Comparison of ENCODE assay signal across 3 fruit fly cellular contexts in the genomic region with DNA sequence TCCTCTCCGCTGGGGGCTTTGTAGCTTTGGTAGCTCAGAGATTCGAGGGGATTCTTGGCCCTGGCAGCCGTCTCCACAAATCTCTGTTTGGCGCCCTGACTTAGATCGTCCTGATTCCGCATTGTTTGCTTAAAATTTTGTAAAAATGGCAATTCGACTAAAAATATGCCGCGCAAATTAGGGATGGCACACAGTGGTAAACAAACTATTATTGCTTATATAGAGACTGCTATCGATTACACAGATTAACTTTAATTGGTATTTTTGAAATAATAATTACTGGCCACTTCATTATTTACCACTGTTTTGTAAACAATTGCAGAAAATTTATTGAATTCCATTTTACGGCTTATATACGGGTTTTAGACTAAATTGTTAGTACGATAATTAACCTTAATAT.
A peak's percentile ranks its signal among the peaks of the same experiment; 100 is the strongest.
TF ChIP-seq lines count a peak whose summit lies in the region.

Gene Naa40, minus strand, starts transcription at position 206 of the 400 bp plus-strand sequence.
Gene CG18731, plus strand, starts transcription at position 283 of the 400 bp plus-strand sequence.

- no peak for TF ChIP-seq CTCF in whole organism, embryonic (GFP tag; optimal IDR thresholded peaks at IDR 0.05; lab: Kevin White, UChicago)

TF ChIP-seq in whole organism, adult, 20 proteins besides CTCF, POLR2A, EP300 and RAD21:
- TF ChIP-seq bab1 (GFP tag; optimal IDR thresholded peaks at IDR 0.05; lab: Kevin White, UChicago) (no peak), tj (GFP tag; optimal IDR thresholded peaks at IDR 0.05; lab: Kevin White, UChicago) (peak; percentile 65), CG7045 (GFP tag; optimal IDR thresholded peaks at IDR 0.05; lab: Kevin White, UChicago) (no peak)

TF ChIP-seq in whole organism, embryonic, 481 proteins besides CTCF, POLR2A, EP300 and RAD21 (continues in another document):
- peak; percentile 39; the same call in 1 of the 3 replicates for TF ChIP-seq row (GFP tag; IDR thresholded peaks at IDR 0.05; lab: Robert Waterston, UW)
- TF ChIP-seq ato (GFP tag; IDR thresholded peaks at IDR 0.05; lab: Robert Waterston, UW; ENCODE audit: partially characterized antibody) = no peak
- TF ChIP-seq HLH3B (GFP tag; IDR thresholded peaks at IDR 0.05; lab: Robert Waterston, UW) = no peak
- TF ChIP-seq CG14710 (tag; optimal IDR thresholded peaks at IDR 0.05; lab: Kevin White, UChicago) = peak; percentile 7
- peak; percentile 73 for TF ChIP-seq E2f1 (GFP tag; IDR thresholded peaks at IDR 0.05; lab: Robert Waterston, UW)
- peak; percentile 77 for TF ChIP-seq gfzf (GFP tag; optimal IDR thresholded peaks at IDR 0.05; lab: Kevin White, UChicago)
- TF ChIP-seq pzg (GFP tag; optimal IDR thresholded peaks at IDR 0.05; lab: Kevin White, UChicago) = peak; percentile 63
- peak; percentile 23 for TF ChIP-seq CG2116 (GFP tag; optimal IDR thresholded peaks at IDR 0.05; lab: Kevin White, UChicago)
- no peak for TF ChIP-seq CG2875 (GFP tag; optimal IDR thresholded peaks at IDR 0.05; lab: Kevin White, UChicago)
- TF ChIP-seq CG9932 (GFP tag; IDR thresholded peaks at IDR 0.05; lab: Robert Waterston, UW) = peak; percentile 55
- TF ChIP-seq Bgb (GFP tag; IDR thresholded peaks at IDR 0.05; lab: Robert Waterston, UW; ENCODE audit: partially characterized antibody) = peak; percentile 71
- 0 out of 3 replicates have a peak, but pooled peaks have one; percentile 47 for TF ChIP-seq CG7963 (GFP tag; IDR thresholded peaks at IDR 0.05; lab: Robert Waterston, UW; ENCODE audit: partially characterized antibody)
- TF ChIP-seq CG9797 (GFP tag; optimal IDR thresholded peaks at IDR 0.05; lab: Kevin White, UChicago) = peak; percentile 42
- no peak for TF ChIP-seq sug (tag; optimal IDR thresholded peaks at IDR 0.05; lab: Kevin White, UChicago)
- no peak for TF ChIP-seq hth (optimal IDR thresholded peaks at IDR 0.05; lab: Kevin White, UChicago)
- TF ChIP-seq tna (GFP tag; IDR thresholded peaks at IDR 0.05; lab: Robert Waterston, UW; ENCODE audit: partially characterized antibody) = 0 out of 2 replicates have a peak, but pooled peaks have one; percentile 38
- TF ChIP-seq phol (tag; optimal IDR thresholded peaks at IDR 0.05; lab: Kevin White, UChicago) = peak; percentile 18
- TF ChIP-seq CoRest (tag; optimal IDR thresholded peaks at IDR 0.05; lab: Kevin White, UChicago) = peak; percentile 11
- peak; percentile 79 for TF ChIP-seq CG13287 (GFP tag; IDR thresholded peaks at IDR 0.05; lab: Robert Waterston, UW; ENCODE audit: partially characterized antibody)
- no peak for TF ChIP-seq CG10565 (GFP tag; optimal IDR thresholded peaks at IDR 0.05; lab: Kevin White, UChicago)
- TF ChIP-seq CG34422 (GFP tag; IDR thresholded peaks at IDR 0.05; lab: Robert Waterston, UW) = peak; percentile 36; the same call in 1 of the 3 replicates
- TF ChIP-seq hbn (GFP tag; IDR thresholded peaks at IDR 0.05; lab: Robert Waterston, UW; ENCODE audit: partially characterized antibody) = peak; percentile 68
- TF ChIP-seq bbx (GFP tag; IDR thresholded peaks at IDR 0.05; lab: Robert Waterston, UW; ENCODE audit: partially characterized antibody) = peak; percentile 71
- TF ChIP-seq amos (GFP tag; IDR thresholded peaks at IDR 0.05; lab: Robert Waterston, UW; ENCODE audit: partially characterized antibody) = peak; percentile 74
- no peak for TF ChIP-seq CG4404 (GFP tag; IDR thresholded peaks at IDR 0.05; lab: Robert Waterston, UW)
- peak; percentile 62 for TF ChIP-seq sna (GFP tag; IDR thresholded peaks at IDR 0.05; lab: Robert Waterston, UW; ENCODE audit: partially characterized antibody)
- TF ChIP-seq CG11085 (GFP tag; IDR thresholded peaks at IDR 0.05; lab: Robert Waterston, UW) = no peak
- peak; percentile 63 for TF ChIP-seq Doc3 (GFP tag; IDR thresholded peaks at IDR 0.05; lab: Robert Waterston, UW; ENCODE audit: partially characterized antibody)
- TF ChIP-seq Opbp (GFP tag; IDR thresholded peaks at IDR 0.05; lab: Robert Waterston, UW; ENCODE audit: partially characterized antibody) = peak; percentile 81; the same call in 2 of the 3 replicates
- TF ChIP-seq Med (GFP tag; lab: Kevin White, UChicago) = peak; percentile 61
- TF ChIP-seq trem (tag; optimal IDR thresholded peaks at IDR 0.05; lab: Kevin White, UChicago) = peak; percentile 23
- peak; percentile 28 for TF ChIP-seq abd-A (tag; optimal IDR thresholded peaks at IDR 0.05; lab: Kevin White, UChicago)
- TF ChIP-seq Lhr (GFP tag; optimal IDR thresholded peaks at IDR 0.05; lab: Kevin White, UChicago) = peak; percentile 44
- no peak for TF ChIP-seq CG9437 (GFP tag; optimal IDR thresholded peaks at IDR 0.05; lab: Kevin White, UChicago)
- TF ChIP-seq peb (GFP tag; IDR thresholded peaks at IDR 0.05; lab: Robert Waterston, UW) = no peak
- peak; percentile 38 for TF ChIP-seq stwl (tag; optimal IDR thresholded peaks at IDR 0.05; lab: Kevin White, UChicago)
- TF ChIP-seq BEAF-32 (GFP tag; optimal IDR thresholded peaks at IDR 0.05; lab: Kevin White, UChicago) = peak; percentile 79
- peak; percentile 38; the same call in 1 of the 2 replicates for TF ChIP-seq CG6272 (GFP tag; IDR thresholded peaks at IDR 0.05; lab: Robert Waterston, UW)

TF ChIP-seq in whole organism, prepupa, 60 proteins besides CTCF, POLR2A, EP300 and RAD21:
- TF ChIP-seq fkh (GFP tag; optimal IDR thresholded peaks at IDR 0.05; lab: Kevin White, UChicago) (peak; percentile 90), CG1621 (tag; optimal IDR thresholded peaks at IDR 0.05; lab: Kevin White, UChicago) (no peak)
